Worm (Caenorhabditis elegans) whole organism, L4/young adult: ENCODE measurements around the gene F23A7.8.
"Not testable (repeated sequence)": the region's sequence is repeated elsewhere in the genome, so short reads cannot be mapped to it uniquely, and the experiment has no call there.

Experiments
- W03F9.2 ChIP-seq: fragments of 150-350 bp; optimal IDR thresholded peaks from 2 replicates; lab custom pipeline; 2014; ENCODE audit warnings: missing biosample characterization, missing genetic modification characterization
- dao-5 ChIP-seq: sonication (generic microtip); optimal IDR thresholded peaks from 2 replicates; lab custom pipeline; 2016; ENCODE audit warnings: missing genotype, missing genetic modification characterization, moderate library complexity, missing compliant biosample characterization
- him-1 ChIP-seq: sonication (generic microtip); optimal IDR thresholded peaks from 2 replicates; lab custom pipeline; 2016; ENCODE audit warnings: missing genotype, missing genetic modification reagents, missing genetic modification characterization, missing compliant biosample characterization

F23A7.8 gene

DNA sequence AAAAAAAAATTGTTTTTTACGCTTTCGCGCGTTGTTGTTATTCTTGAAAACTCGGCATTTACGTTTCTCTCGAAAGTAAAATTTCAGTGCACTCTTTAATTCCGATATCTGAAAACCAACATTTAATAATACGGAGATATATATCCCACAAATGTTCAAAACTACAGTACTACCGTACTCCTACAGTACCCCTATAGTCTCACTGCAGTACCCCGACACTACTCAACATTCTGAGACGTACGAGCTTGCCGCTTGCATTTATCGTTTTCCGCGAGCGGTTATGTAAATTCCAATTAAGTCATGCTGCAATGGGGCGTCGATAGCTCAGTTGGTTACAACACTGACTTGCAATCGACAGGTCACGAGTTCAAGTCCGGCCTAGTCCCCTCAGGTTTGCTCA is at the start of gene F23A7.8:
TSS of gene F23A7.8 (plus strand) at position 301 of the 400 bp plus-strand sequence.
- not testable (repeated sequence) for TF ChIP-seq dao-5, him-1, W03F9.2 (tag; lab: Kevin White, UChicago)

- no peak for TF ChIP-seq dao-5 (tag; lab: Kevin White, UChicago)
- TF ChIP-seq him-1 (tag; lab: Kevin White, UChicago), result no peak
- no peak for TF ChIP-seq W03F9.2 (tag; lab: Kevin White, UChicago)
These were observed 49.8 kb upstream of the F23A7.8 start, which contains the start of gene F09C8.1 for ce11 chrX:16163402-16163801. F09C8.1 (minus strand) TSS chrX:16163524.

DNA sequence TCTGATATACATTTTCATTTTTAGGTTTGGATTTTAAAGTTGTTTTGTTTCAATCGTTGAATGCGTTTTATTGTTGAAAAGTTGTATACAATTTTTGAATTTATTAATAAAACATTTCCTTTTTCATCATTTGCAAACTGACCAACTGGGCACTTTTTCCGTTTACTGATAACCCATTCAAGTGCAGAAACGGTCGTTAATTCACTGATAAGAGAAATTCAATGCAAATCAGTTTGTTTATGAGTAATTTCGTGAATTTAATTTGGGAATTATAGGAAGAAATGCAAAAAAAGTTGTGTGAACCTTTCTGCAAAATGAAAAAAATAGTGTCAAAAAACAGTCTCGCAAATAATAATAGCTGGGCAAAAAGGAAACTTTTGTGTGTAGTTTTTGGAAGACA is 46.7 kb upstream of the F23A7.8 start:
- TF ChIP-seq dao-5 (tag; lab: Kevin White, UChicago), result no peak
- TF ChIP-seq him-1 (tag; lab: Kevin White, UChicago), result no peak
- no peak for TF ChIP-seq W03F9.2 (tag; lab: Kevin White, UChicago)

DNA sequence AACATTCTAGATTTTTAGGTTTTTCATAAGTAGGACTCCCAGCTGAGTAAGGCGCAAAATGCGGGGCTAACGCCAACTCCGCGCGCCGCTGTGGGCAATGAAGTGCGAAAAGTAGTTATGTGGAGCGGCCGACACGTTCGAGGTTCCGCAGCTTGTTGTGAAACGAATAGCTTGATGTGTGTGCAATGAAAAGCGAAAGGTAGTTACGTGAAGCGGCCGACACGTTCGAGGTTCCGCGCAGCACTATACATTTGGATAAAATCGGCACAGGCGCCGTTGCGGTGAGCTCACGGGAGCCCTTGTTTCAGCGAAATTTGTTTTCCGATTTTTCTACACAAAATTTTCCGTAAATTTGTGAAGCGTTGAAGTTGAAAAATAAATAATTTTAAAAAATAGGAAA is 46.2 kb upstream of the F23A7.8 start:
- TF ChIP-seq him-1 (tag; lab: Kevin White, UChicago) (no peak), W03F9.2 (tag; lab: Kevin White, UChicago) (no peak), dao-5 (tag; lab: Kevin White, UChicago) (no peak)

DNA sequence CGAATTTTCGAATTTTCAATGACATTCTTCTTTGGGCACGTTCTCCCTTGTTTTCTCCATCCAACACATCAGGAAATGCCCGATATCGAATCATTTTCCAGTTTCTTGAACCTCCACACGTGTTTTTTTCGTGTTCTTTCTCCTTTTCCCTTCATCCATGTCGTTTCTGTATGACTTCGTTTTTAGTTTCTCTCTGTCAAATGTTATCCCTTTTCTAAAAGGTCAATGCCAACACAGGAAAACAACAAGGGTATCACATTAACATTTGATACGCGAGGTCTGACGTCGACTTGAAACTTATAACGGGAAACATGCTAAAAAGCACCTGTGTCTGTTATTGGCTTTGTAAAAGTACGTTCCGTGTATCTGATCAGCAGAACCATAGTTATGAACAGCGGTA is 40.3 kb upstream of the F23A7.8 start:
- TF ChIP-seq W03F9.2 (tag; lab: Kevin White, UChicago) (no peak), him-1 (tag; lab: Kevin White, UChicago) (no peak), dao-5 (tag; lab: Kevin White, UChicago) (no peak)

DNA sequence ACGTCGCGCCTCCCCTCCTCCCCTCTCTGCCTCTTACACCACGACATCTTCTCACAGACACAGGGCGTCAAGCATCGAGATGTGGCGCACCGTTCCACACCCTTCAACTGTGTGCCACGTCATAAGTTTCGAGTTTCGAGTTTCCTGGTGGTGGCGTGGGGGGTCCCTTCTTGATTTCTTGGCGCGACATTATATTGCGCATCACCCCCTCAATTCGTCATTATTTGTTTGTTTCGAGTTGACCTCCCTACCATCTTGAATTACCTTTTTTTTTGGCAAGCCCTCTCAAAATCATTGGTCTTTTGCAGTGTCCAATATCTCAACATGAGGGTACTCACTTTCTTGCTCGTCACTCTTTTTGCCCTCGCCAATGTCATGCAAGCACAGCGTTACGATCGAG is 29.1 kb upstream of the F23A7.8 start, which contains the start of gene nlp-67:
TSS of gene nlp-67 (plus strand) at position 301 of the 400 bp plus-strand sequence.
- TF ChIP-seq dao-5 (tag; lab: Kevin White, UChicago) (no peak), him-1 (tag; lab: Kevin White, UChicago) (no peak), W03F9.2 (tag; lab: Kevin White, UChicago) (no peak)

ce11 chrX:16189227-16189906 is 23.8 kb upstream of the F23A7.8 start, which contains the start of gene slc-25A21:
slc-25A21 (plus strand) TSS chrX:16189856.
- TF ChIP-seq him-1 (tag; lab: Kevin White, UChicago), result no peak
- TF ChIP-seq W03F9.2 (tag; lab: Kevin White, UChicago), result no peak
- TF ChIP-seq dao-5 (tag; lab: Kevin White, UChicago), result no peak

ce11 chrX:16192574-16192973 is 20.6 kb upstream of the F23A7.8 start:
- no peak for TF ChIP-seq dao-5 (tag; lab: Kevin White, UChicago)
- TF ChIP-seq him-1 (tag; lab: Kevin White, UChicago), result no peak
- no peak for TF ChIP-seq W03F9.2 (tag; lab: Kevin White, UChicago)

- TF ChIP-seq him-1 (tag; lab: Kevin White, UChicago) (no peak), dao-5 (tag; lab: Kevin White, UChicago) (no peak), W03F9.2 (tag; lab: Kevin White, UChicago) (no peak)
These were observed 13.9 kb upstream of the F23A7.8 start, which contains the start of gene R11.3 for ce11 chrX:16199200-16199764. R11.3 (minus strand) TSS chrX:16199250.

DNA sequence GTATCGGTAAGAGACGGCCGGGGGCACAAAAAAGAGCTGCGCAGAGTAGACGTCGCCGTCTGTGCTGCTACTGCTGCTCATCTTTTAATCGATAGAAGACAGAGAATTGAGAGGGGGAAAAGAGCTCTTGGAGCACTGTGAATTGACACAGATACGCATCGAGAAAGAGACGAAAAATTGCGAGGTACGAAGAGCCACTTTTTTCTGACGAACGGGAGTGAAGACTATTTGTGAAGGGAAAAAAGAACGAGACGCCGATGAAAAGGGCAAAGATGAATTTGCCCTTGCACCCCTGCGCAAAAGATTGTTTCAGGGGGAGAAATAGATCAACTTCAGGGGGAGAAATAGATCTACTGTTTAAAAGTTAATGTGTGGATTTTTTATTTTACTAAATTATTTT is 10.9 kb upstream of the F23A7.8 start:
- TF ChIP-seq W03F9.2 (tag; lab: Kevin White, UChicago) (no peak), him-1 (tag; lab: Kevin White, UChicago) (peak; percentile 60)

ce11 chrX:16204310-16204709 is 8.9 kb upstream of the F23A7.8 start:
- no peak for TF ChIP-seq him-1 (tag; lab: Kevin White, UChicago)

ce11 chrX:16205880-16206279 is 7.3 kb upstream of the F23A7.8 start:
- TF ChIP-seq dao-5 (tag; lab: Kevin White, UChicago) (no peak), W03F9.2 (tag; lab: Kevin White, UChicago) (peak; percentile 47), him-1 (tag; lab: Kevin White, UChicago) (peak; percentile 70)

DNA sequence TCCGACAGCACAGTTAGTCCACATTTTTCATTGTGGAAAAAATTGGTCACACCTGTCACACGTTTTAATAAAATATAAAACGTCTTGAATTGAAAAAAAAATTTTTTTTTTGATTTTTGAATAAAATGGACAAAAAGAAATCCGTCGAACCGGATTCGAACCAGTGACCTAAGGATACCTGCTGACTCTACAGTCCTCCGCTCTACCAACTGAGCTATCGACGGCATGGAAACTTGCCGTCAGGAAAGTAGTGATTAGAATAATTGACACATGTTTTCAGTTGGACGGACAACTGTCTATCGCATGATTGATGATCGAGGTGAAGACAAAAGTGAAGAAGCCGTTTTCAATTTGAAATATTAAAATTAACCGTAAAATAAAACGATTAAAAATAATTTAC is 5.0 kb upstream of the F23A7.8 start:
- TF ChIP-seq him-1 (tag; lab: Kevin White, UChicago) (no peak), dao-5 (tag; lab: Kevin White, UChicago) (no peak), W03F9.2 (tag; lab: Kevin White, UChicago) (no peak)

ce11 chrX:16208667-16209066 is 4.5 kb upstream of the F23A7.8 start:
- TF ChIP-seq W03F9.2 (tag; lab: Kevin White, UChicago) (no peak), him-1 (tag; lab: Kevin White, UChicago) (no peak), dao-5 (tag; lab: Kevin White, UChicago) (no peak)
